Worm (Caenorhabditis elegans): ENCODE results near the gene F39F10.5.
A peak's percentile ranks its signal among the peaks of the same experiment; 100 is the strongest.

The F39F10.5 gene

DNA sequence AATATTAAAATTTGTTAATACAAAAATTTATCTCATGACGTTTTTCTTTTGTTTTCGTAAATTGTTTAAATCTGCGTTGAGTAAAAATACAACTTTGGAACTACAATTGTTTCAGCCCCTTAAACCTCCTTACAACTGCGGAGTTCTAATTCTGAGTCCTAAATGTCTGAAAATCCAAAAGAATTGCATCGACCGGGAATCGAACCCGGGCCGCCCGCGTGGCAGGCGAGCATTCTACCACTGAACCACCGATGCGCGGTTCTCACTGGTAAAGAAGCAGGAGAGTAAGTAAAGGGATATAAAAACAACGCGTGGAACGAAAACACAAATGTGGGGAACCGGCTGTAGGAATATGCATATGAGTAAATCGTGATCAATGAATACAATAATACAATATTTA lies 14.5 kb upstream of the F39F10.5 start (continued):
- TF ChIP-seq madf-8 (GFP tag; conservative IDR thresholded peaks at IDR 0.05) = no peak
- peak; percentile 70; the same call in 1 of the 2 replicates for TF ChIP-seq dox-1 (GFP tag; IDR thresholded peaks at IDR 0.05)
- peak; percentile 8 for TF ChIP-seq snpc-1.1 (tag; optimal IDR thresholded peaks at IDR 0.05; ENCODE audit: insufficient read depth)
- 0 out of 2 replicates have a peak, but pooled peaks have one; percentile 28 for TF ChIP-seq lir-1 (GFP tag; conservative IDR thresholded peaks at IDR 0.05)
- 0 out of 2 replicates have a peak, but pooled peaks have one; percentile 34 for TF ChIP-seq cebp-1 (GFP tag; IDR thresholded peaks at IDR 0.05)
- TF ChIP-seq cebp-1 (tag; optimal IDR thresholded peaks at IDR 0.05) = no peak
- no peak for TF ChIP-seq Y95B8A.8 (GFP tag; IDR thresholded peaks at IDR 0.05)
- TF ChIP-seq hmg-20 (GFP tag; IDR thresholded peaks at IDR 0.05) = peak; percentile 38; the same call in 1 of the 2 replicates
- TF ChIP-seq madf-6 (GFP tag; IDR thresholded peaks at IDR 0.05) = peak; percentile 39; the same call in 1 of the 2 replicates
- no peak for TF ChIP-seq T26A5.8 (tag; optimal IDR thresholded peaks at IDR 0.05)
- peak; percentile 28 for TF ChIP-seq mxl-1 (tag; optimal IDR thresholded peaks at IDR 0.05)
- TF ChIP-seq lin-35 (GFP tag; optimal IDR thresholded peaks at IDR 0.05) = no peak
- TF ChIP-seq hlh-12 (tag; optimal IDR thresholded peaks at IDR 0.05) = peak; percentile 47
- TF ChIP-seq F52B5.7 (tag; optimal IDR thresholded peaks at IDR 0.05) = peak; percentile 57
- TF ChIP-seq K12H6.12 (tag; optimal IDR thresholded peaks at IDR 0.05) = peak; percentile 49
- peak; percentile 43 for TF ChIP-seq ZK185.1 (tag; optimal IDR thresholded peaks at IDR 0.05; ENCODE audit: poor library complexity, severe bottlenecking)
- 0 out of 2 replicates have a peak, but pooled peaks have one; percentile 48 for TF ChIP-seq rcor-1 (GFP tag; IDR thresholded peaks at IDR 0.05)
- peak; percentile 9 for TF ChIP-seq nhr-80 (tag; optimal IDR thresholded peaks at IDR 0.05)
- peak; percentile 45 for TF ChIP-seq ceh-27 (GFP tag; optimal IDR thresholded peaks at IDR 0.05)
- peak; percentile 40; the same call in 1 of the 2 replicates for TF ChIP-seq mcd-1 (GFP tag; IDR thresholded peaks at IDR 0.05)
- no peak for TF ChIP-seq C06A6.2 (GFP tag; conservative IDR thresholded peaks at IDR 0.05)
- peak; percentile 51 for TF ChIP-seq athp-1 (tag; optimal IDR thresholded peaks at IDR 0.05)
- TF ChIP-seq egl-44 (GFP tag; IDR thresholded peaks at IDR 0.05) = no peak
- TF ChIP-seq die-1 (tag; optimal IDR thresholded peaks at IDR 0.05) = peak; percentile 79
- TF ChIP-seq madf-3 (GFP tag; IDR thresholded peaks at IDR 0.05) = peak; percentile 74
- TF ChIP-seq mel-28 (tag; optimal IDR thresholded peaks at IDR 0.05; ENCODE audit: borderline replicate concordance) = no peak
- TF ChIP-seq F23B12.7 (tag; optimal IDR thresholded peaks at IDR 0.05; ENCODE audit: insufficient read depth) = peak; percentile 59
- no peak for TF ChIP-seq xnd-1 (tag; optimal IDR thresholded peaks at IDR 0.05)
- no peak for TF ChIP-seq lin-54 (GFP tag; optimal IDR thresholded peaks at IDR 0.05)
- no peak for TF ChIP-seq aptf-3 (GFP tag; IDR thresholded peaks at IDR 0.05)
- peak; percentile 33 for TF ChIP-seq T07F8.4 (tag; optimal IDR thresholded peaks at IDR 0.05)
- TF ChIP-seq unc-130 (GFP tag; optimal IDR thresholded peaks at IDR 0.05) = peak; percentile 6

DNA sequence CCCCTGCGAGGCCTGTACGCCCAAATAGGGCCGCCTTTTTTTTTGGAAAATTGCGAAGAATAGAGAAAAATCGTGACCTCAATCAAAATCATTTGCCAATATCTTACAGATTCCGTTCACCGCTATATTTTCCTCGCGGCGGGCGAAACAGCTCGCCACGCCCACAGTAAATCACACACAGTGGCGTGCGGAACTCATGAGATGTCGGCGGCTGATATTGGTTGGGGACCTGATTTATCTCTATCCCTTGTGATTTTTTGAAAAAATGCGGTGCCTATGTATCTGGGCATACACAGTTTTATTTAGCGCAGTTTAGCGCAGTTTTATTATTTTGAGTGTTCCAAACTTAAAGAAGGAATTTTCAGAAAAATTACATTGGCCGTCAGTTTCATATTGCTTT lies 11.8 kb upstream of the F39F10.5 start:
- TF ChIP-seq snpc-4 (GFP tag; optimal IDR thresholded peaks at IDR 0.05) = no peak
- TF ChIP-seq snpc-4 (tag; optimal IDR thresholded peaks at IDR 0.05) = peak in 1 of 4 experiments; percentile 86
- no peak for TF ChIP-seq lin-35 (GFP tag; optimal IDR thresholded peaks at IDR 0.05)
- no peak for TF ChIP-seq T26A5.8 (tag; optimal IDR thresholded peaks at IDR 0.05)
- TF ChIP-seq fkh-3 (tag; optimal IDR thresholded peaks at IDR 0.05) = no peak
- no peak for TF ChIP-seq hlh-26 (GFP tag; conservative IDR thresholded peaks at IDR 0.05)
- TF ChIP-seq aptf-3 (GFP tag; IDR thresholded peaks at IDR 0.05) = no peak
- TF ChIP-seq let-526 (GFP tag; IDR thresholded peaks at IDR 0.05) = no peak
- peak; percentile 9 for TF ChIP-seq snpc-1.1 (tag; optimal IDR thresholded peaks at IDR 0.05; ENCODE audit: insufficient read depth)
- TF ChIP-seq snpc-1.3 (tag; optimal IDR thresholded peaks at IDR 0.05; ENCODE audit: insufficient read depth) = no peak
- no peak for TF ChIP-seq K11D2.4 (GFP tag; IDR thresholded peaks at IDR 0.05)
- TF ChIP-seq sptf-2 (GFP tag; optimal IDR thresholded peaks at IDR 0.05) = no peak
- no peak for TF ChIP-seq sdz-38 (tag; optimal IDR thresholded peaks at IDR 0.05)
- no peak for TF ChIP-seq F57C9.4 (tag; optimal IDR thresholded peaks at IDR 0.05)
- TF ChIP-seq B0035.1 (tag; optimal IDR thresholded peaks at IDR 0.05) = no peak
- no peak for TF ChIP-seq chd-7 (tag; optimal IDR thresholded peaks at IDR 0.05)
- TF ChIP-seq dox-1 (GFP tag; IDR thresholded peaks at IDR 0.05) = no peak
- TF ChIP-seq lin-26 (GFP tag; IDR thresholded peaks at IDR 0.05) = no peak
- TF ChIP-seq B0019.2 (GFP tag; conservative IDR thresholded peaks at IDR 0.05) = no peak
